Worm (Caenorhabditis elegans) whole organism, early embryonic: ENCODE results near the gene act-2.

ENCODE experiments used
- ama-1 ChIP-seq: fragments of 150-350 bp; optimal IDR thresholded peaks from 2 replicates; lab custom pipeline; 2014
- ceh-36 ChIP-seq: sonication (generic microtip); optimal IDR thresholded peaks from 2 replicates; lab custom pipeline; 2016; ENCODE audit warnings: missing genetic modification characterization, inconsistent platforms, missing compliant biosample characterization
- ets-7 ChIP-seq: sonication (generic microtip); optimal IDR thresholded peaks from 2 replicates; lab custom pipeline; 2016; ENCODE audit warnings: missing genotype, missing genetic modification characterization, missing compliant biosample characterization
- hmbx-1 ChIP-seq: sonication (generic microtip); optimal IDR thresholded peaks from 2 replicates; lab custom pipeline; 2016; ENCODE audit warnings: mild to moderate bottlenecking, missing genetic modification characterization, missing compliant biosample characterization
- hmg-4 ChIP-seq: fragments of 200-800 bp; sonication (Bioruptor generic); optimal IDR thresholded peaks from 2 replicates; lab custom pipeline; 2018; ENCODE audit warnings: mild to moderate bottlenecking, missing genetic modification characterization, missing compliant biosample characterization

DNA sequence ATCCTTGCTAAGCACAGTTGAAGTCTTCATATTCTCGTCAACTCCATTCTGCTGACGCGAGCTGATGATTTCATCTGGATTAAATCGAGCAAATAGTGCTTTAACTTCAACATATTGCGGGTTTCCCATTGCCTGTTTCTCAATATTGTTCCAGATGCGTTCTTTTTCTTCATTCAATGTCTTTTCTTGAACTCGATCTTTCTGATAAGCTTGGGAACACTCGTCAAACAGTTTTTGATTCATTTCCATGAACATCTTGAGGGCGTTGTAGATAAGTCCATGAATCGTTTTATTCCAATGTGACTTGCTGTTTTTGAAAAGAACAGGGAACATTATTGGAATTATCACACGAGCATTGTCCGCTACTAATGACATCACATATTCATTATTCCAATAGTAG, 50.2 kb downstream of the act-2 start:
- TF ChIP-seq hmg-4 (GFP tag; lab: Kevin White, UChicago) (no peak), ama-1 (no peak), ceh-36 (no peak), ets-7 (tag; lab: Kevin White, UChicago) (no peak), hmbx-1 (tag; lab: Kevin White, UChicago) (no peak)
